Fruit fly (Drosophila melanogaster): ENCODE measurements around the gene wrm1.

dm6 chr3L:7312754-7313153 lies 22.3 kb downstream of the wrm1 start, which contains the start of gene unc-13-4A:
- TF ChIP-seq CTCF (optimal IDR thresholded peaks at IDR 0.05) (no peak), CG8478 (optimal IDR thresholded peaks at IDR 0.05) (no peak)

All from S2 (cell line).